Worm (Caenorhabditis elegans) whole organism, L1 larva: ENCODE measurements around the gene C40C9.4.

Experiments used
- fkh-10 ChIP-seq: sonication (generic microtip); optimal IDR thresholded peaks from 2 replicates; lab custom pipeline; 2017; ENCODE audit warnings: missing biosample characterization, missing genetic modification reagents, missing genetic modification characterization
- fos-1 ChIP-seq: fragments of 150-350 bp; optimal IDR thresholded peaks from 2 replicates; lab custom pipeline; 2014; ENCODE audit warnings: missing biosample characterization, missing genetic modification characterization
- lir-3 ChIP-seq: sonication (generic microtip); optimal IDR thresholded peaks from 2 replicates; lab custom pipeline; 2016; ENCODE audit warnings: mild to moderate bottlenecking, missing genetic modification characterization, moderate library complexity, missing compliant biosample characterization; ENCODE audit not compliant: poor library complexity
- rnt-1 ChIP-seq: sonication (generic microtip); optimal IDR thresholded peaks from 2 replicates; lab custom pipeline; 2016; ENCODE audit warnings: mild to moderate bottlenecking, missing genetic modification characterization, moderate library complexity, missing compliant biosample characterization
- snpc-4 ChIP-seq: fragments of 150-350 bp; optimal IDR thresholded peaks from 2 replicates; lab custom pipeline; 2014; ENCODE audit warnings: missing biosample characterization, missing genetic modification characterization
- sptf-1 ChIP-seq: fragments of 150-350 bp; optimal IDR thresholded peaks from 2 replicates; lab custom pipeline; 2014; ENCODE audit warnings: missing biosample characterization, missing genetic modification characterization

ce11 chrX:13603826-13604225, 47.1 kb upstream of the C40C9.4 start, which contains the start of gene F54B11.8:
- TF ChIP-seq rnt-1 (no peak), fos-1 (tag; lab: Kevin White, UChicago) (no peak), sptf-1 (tag; lab: Kevin White, UChicago) (no peak), snpc-4 (tag; lab: Kevin White, UChicago) (no peak), fkh-10 (no peak), lir-3 (tag; lab: Kevin White, UChicago) (no peak)
